Fruit fly (Drosophila melanogaster) ovary, adult (tissue): ENCODE results near the gene Arglu1.
A peak's percentile ranks its signal among the peaks of the same experiment; 100 is the strongest.

Experiments used
- CG17801 ChIP-seq: fragments of 200-800 bp; optimal IDR thresholded peaks from 2 replicates; lab custom pipeline; 2019; ENCODE audit warnings: missing biosample characterization, mild to moderate bottlenecking, missing genetic modification characterization, moderate library complexity; ENCODE audit not compliant: partially characterized antibody

Arglu1 gene

DNA sequence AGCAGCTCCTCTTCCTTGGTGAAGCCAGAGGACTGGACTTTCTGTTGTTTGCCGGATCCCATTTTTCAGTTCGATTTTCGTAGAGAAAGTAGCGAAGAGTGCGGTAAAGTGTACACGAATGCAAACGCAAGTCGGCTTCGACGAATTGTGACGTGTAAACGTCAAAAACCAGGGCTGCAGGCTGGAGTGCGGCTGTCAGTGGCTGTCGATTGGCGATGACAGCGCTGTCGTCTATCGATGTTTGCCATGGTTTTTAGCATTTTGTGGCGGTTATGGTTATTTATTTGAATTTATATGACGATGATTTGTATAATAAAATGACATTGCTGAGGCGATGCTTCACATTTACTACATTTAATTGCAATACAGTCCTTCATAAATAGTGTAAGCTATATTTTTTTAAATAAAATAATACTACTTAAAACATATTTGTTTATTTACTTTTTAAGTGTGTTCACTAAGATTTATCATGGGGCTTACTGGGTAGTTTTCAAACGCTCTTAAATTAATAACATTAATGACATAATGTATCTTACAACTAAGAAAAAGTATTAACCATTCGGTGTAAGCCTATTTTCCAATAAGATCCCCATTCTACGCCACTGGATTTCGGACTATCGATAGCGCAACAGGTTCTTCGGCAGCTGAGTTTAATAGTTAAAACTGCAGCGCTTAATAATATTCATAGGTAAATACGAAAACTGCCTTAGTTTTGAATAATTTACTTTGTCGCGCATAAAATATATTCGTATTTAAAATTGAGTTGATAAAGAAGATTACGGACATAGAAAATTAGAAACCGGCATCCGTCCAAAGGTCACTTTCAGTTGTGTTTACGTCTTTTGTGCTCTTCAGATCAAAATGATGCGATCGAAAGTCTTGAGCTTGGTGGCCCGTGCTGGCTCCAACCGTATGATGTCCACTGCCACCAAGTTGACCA lies 19.6 kb downstream of the Arglu1 start, which contains the start of the genes CG5885 and CG4598:
Gene CG5885 (minus strand): TSS at position 311 of the 940 bp plus-strand sequence.
Gene CG4598 (plus strand): TSS at position 599 of the 940 bp plus-strand sequence.
- peak; percentile 64 for TF ChIP-seq CG17801 (GFP tag; lab: Kevin White, UChicago)

DNA sequence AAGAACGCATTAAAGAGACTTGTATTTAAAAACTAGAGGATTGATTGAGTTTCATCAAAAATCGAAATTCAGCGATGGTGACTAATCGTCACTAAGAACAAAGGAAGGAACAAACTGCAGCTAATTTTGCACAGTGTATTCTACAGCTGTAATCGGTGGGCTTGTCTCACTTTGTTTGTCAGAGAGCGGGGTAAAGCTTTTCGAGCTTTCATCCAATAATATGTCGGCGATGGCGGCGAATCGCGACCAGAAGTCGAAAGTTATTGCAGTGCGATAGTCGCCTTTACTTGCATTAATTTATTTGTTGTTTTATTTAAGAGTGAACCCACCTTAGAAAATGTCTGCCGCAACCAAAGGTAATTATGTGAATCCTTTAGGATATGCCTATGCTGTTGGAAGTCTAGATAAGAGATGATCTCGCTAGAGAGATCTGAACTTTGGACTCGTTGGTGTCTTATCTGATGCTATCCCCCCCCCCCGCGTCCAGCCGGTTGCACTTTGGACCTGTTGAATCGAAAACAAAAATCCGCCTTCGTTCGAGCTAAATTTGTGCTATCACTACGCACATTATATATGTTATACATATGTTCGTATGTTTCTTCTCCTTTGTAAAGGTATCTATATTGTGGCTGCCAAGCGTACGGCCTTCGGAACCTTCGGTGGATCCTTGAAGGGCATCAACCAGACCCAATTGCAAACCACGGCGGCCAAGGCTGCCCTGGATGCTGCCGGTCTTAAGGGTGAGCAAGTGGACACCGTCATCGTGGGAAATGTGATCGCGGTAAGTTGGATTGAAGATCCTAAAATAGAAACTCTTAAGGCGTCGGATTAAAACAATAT lies 22.7 kb downstream of the Arglu1 start, which contains the start of gene yip2:
Gene yip2 (plus strand): TSS at position 243 of the 840 bp plus-strand sequence.
- peak; percentile 93 for TF ChIP-seq CG17801 (GFP tag; lab: Kevin White, UChicago)

DNA sequence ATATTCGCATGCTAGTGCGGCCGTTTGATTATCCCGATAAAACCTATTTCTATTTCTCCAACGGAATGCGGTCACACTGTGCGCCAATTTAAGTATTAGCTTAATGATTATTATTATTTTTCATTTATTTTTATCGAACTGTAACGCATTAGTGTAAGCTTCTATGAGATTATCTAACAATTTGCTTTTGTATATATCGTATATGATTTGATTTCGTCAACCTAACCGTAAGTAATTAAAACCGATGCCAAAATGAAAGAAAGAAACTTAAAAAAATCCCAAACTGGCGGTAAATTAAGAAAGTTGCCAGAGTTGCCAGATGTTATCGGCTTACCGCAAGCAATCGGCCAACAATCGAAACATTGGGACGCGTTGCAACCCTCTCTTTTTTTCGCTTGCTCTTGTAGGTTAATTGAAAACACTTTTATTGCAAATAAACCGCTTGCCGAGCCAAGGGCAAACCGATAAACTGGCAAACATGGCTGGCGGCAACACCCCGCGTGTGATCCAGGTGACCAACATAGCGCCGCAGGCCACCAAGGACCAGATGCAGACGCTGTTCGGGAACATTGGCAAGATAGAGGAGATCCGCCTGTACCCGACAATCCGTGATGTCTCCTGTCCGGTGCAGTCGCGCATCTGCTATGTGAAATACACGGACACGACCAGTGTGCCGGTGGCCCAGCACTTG lies 25.2 kb downstream of the Arglu1 start, which contains the start of the genes Etl1 and Srp54:
Gene Etl1 (minus strand): TSS at position 39 of the 691 bp plus-strand sequence.
Gene Srp54 (plus strand): TSS at position 342 of the 691 bp plus-strand sequence.
- TF ChIP-seq CG17801 (GFP tag; lab: Kevin White, UChicago) = no peak

DNA sequence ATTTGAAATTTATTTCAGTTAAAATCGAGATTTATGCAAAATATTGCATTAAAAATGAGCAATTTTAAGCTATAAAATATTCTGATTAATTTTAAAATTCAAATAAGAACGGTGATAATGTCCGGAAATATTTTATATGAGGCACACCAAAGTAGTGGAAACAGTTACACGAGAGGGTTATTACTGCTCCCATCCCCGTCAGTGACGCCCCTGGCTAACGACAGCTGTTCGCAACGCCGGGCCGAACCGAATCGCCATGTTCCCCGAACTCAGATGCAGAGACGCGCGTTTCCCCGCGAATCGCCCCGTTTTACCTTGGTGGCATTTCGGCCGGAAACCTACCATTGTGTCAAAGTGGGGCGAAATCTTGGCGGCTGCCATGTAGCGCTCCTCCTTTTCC lies 26.2 kb downstream of the Arglu1 start:
- TF ChIP-seq CG17801 (GFP tag; lab: Kevin White, UChicago) = no peak

DNA sequence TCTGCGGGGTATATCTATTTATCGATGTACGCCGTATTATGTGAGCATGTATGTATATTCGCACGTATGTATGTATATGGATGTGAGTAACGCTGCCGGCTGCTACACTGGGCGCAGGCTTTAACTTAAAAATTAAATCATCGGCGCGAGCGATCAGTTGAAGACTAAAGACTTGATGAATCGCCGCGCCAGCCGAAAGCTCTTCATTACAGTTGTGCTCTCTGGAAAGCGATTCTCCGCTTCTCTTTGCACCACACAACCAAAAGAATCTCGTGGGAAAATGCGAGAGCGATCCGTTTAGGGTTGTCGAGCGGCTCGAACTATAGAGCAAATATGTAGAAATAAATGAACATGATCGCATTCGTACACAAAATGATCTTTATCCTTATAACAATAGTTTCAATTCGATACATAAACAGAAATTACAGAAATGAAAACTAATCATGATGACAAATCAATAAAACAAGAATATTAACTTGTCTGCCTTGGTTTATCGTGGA lies 29.4 kb downstream of the Arglu1 start, which contains the start of gene CG13124:
Gene CG13124 (minus strand): TSS at position 166 of the 500 bp plus-strand sequence.
- TF ChIP-seq CG17801 (GFP tag; lab: Kevin White, UChicago) = peak; percentile 18

DNA sequence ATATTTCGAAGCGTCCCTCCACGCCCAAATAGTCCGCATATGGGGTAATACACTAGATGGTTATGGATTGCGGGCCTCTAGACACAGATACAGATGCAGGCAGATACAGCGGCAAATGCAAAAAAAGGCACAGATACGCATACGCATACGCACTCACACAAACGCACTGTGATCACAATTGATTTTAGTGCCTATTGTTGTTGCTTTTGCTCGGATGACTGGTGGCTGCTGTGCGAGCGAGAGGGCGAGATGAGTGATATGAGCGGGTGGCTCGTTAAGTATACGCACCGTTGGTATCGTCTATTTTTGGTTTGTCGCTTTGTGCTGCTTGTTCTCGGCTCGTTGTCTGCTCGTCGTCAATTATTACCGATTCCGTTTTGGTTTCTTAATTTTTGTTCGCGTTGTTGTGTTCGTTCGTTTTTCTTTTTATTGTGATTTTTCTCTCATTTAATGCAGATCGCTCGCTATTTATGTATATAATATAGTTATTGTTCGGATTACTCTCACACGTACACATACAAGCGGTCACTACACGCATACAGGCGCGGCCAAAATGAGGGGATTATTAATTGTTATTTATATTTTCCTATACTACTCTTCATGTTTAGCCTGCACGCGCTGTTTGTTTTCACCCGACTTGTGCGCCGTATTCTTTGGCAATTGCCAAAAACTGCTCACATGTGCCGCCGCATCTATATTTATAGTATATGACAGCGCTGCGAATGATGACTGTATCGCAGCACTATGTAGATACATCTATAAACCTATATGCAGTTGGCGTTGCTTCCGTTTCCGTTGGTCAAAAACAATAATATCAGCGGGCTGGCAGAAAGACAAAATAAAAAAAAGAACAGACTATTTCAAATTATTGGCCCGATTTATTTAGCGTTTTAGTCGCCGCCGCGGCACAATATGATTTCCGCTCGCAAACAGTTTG lies 30.3 kb downstream of the Arglu1 start:
- TF ChIP-seq CG17801 (GFP tag; lab: Kevin White, UChicago) = no peak

DNA sequence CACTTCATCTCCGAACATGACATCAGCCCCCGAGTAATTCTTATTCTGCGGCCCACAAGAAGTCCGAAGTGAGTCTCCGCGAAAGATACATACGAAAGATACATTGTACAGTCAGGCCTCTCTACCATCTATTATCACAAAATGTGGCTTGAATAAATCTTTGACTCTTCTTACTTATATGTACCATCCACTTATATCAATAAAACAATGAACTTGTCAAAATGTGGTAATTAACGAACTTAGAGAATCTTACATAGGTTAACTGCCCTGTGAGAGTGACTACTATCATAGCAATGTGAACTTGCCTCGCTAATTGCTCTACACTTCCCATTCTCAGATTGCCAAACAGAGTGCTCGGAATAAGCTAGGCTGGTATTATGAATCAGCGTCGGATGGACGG lies 31.3 kb downstream of the Arglu1 start:
- TF ChIP-seq CG17801 (GFP tag; lab: Kevin White, UChicago) = no peak

DNA sequence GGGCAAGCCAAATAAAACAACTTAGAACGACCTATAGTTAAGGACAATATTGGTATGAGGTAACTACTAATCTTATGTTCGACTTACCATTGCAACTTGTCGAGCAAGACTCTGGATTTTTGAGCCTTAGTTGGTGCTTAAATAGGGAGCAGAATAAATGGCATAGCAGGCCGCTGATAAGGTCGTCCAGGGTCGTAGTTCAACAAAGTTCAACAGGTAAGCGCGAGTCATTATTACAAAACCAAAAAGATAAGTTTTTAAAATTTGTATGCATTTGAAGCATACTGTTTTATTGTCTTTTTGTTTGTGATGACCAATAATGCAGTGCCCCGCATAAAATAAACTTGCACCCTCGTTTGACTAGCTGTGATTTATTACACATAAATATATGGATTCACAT lies 34.9 kb downstream of the Arglu1 start, which contains the start of gene Muc30E:
Gene Muc30E (minus strand): TSS at position 101 of the 400 bp plus-strand sequence.
- no peak for TF ChIP-seq CG17801 (GFP tag; lab: Kevin White, UChicago)

DNA sequence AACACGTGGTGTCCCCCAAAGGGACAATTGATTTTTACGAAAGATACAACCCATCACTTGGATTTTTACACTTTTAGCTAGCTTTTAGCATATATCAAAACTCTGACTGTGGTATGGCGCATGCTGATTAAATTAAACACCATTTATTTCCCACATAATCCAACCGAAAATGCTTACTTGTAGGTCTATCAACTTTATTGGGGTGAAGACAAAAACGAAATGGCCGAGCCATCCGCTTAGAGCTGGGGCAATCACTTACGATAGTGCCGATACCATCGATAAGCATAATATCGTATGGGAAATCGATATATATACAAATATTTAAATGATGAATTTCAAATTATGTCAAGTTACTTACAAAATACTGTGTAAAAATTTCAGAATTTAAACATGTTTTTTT lies 40.6 kb downstream of the Arglu1 start, which contains the start of gene RpS2:
Gene RpS2 (minus strand): TSS at position 257 of the 400 bp plus-strand sequence.
- peak; percentile 44 for TF ChIP-seq CG17801 (GFP tag; lab: Kevin White, UChicago)

DNA sequence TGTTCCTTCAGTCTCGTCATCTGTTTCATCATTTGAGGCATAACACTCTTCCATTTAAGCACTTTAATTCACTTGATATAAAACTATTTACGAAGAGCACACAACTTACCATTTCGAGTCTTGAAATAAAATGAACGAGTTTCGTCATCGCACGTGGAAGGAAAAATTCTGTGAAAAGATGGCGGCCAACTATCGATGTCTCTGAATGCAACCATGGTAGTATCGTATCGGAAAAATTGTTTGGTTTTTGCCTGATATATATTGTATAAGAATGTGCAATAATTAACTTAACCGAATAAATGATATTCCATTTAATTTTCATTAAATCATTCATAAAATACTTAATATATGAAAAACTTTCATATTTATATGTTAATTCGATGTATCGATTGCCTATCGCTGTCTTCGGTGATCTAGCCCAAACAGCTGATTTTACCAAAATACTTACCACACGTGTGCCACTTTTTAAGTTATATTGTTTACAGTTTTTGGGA lies 43.0 kb downstream of the Arglu1 start, which contains the start of gene Bka:
Gene Bka (plus strand): TSS at position 417 of the 494 bp plus-strand sequence.
- peak; percentile 86 for TF ChIP-seq CG17801 (GFP tag; lab: Kevin White, UChicago)

DNA sequence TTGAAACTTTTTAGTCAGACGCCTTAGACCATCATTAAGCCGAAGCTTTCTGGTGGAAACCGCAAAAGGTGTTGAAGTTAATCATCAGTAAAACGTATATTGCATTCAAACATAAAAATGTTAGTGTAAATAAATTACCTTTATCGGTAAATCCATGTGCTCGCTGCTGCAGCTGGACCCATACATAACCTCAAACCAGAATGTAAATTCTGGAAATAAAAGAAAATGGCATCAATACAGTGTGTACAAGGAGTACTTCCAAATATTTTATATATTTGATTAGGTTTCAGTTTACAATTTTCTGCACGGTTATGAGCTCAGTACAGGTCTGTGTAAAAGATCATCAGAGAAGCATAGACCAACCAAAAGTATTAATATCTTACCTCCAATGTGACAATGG lies 43.7 kb downstream of the Arglu1 start:
- TF ChIP-seq CG17801 (GFP tag; lab: Kevin White, UChicago) = no peak

DNA sequence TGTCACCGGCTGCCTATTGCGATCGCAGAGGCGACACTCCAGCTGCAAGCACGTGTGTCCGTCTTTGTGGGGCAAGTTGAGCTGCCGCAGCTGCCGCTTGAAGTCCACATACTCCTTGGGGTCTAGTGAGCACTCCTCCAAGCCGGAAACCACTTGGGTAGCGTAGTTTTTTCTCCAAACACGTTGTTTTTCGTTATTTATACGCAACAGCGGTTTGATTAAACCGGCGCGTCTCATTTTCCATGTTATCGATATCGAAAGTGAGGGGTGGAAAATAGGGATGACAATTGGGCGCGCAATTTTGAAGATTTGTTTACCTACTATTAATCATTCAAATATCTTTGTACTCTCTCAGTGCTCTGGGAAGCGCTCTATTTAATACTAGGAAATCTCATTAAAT lies 44.8 kb downstream of the Arglu1 start, which contains the start of gene mtDNA-helicase:
Gene mtDNA-helicase (minus strand): TSS at position 264 of the 400 bp plus-strand sequence.
- TF ChIP-seq CG17801 (GFP tag; lab: Kevin White, UChicago) = no peak
